Worm (Caenorhabditis elegans) whole organism, L4 larva: ENCODE measurements around the gene aagr-2.

Source experiments
- F10B5.3 ChIP-seq: sonication (generic microtip); optimal IDR thresholded peaks from 2 replicates; lab custom pipeline; 2016; ENCODE audit warnings: mild to moderate bottlenecking, missing genetic modification characterization, missing compliant biosample characterization
- F44E2.7 ChIP-seq: fragments of 200-800 bp; sonication (Bioruptor generic); IDR thresholded peaks from 2 replicates; pipeline ENCODE4 v2.1.2; 2022; ENCODE audit warnings: missing genetic modification characterization, missing compliant biosample characterization
- T20F7.1 ChIP-seq: fragments of 200-800 bp; sonication (Bioruptor generic); optimal IDR thresholded peaks from 2 replicates; lab custom pipeline; 2018; ENCODE audit warnings: mild to moderate bottlenecking, missing genetic modification characterization, missing compliant biosample characterization
- Y105C5A.15 ChIP-seq: fragments of 200-800 bp; sonication (Bioruptor generic); IDR thresholded peaks from 2 replicates; pipeline ENCODE4 v1.3.6; 2022; ENCODE audit warnings: missing genetic modification characterization, missing compliant biosample characterization
- Y48G9A.11 ChIP-seq: fragments of 200-800 bp; sonication (Bioruptor generic); IDR thresholded peaks from 2 replicates; pipeline ENCODE4 v1.3.6; 2022; ENCODE audit warnings: missing genetic modification reagents, missing genetic modification characterization, missing compliant biosample characterization
- aha-1 ChIP-seq: fragments of 150-350 bp; peaks from one replicate; lab custom pipeline; 2014; ENCODE audit warnings: missing biosample characterization, missing genetic modification characterization
- attf-4 ChIP-seq: sonication (generic microtip); optimal IDR thresholded peaks from 3 replicates; lab custom pipeline; 2017; ENCODE audit warnings: missing biosample characterization, missing genetic modification characterization
- ceh-28 ChIP-seq: fragments of 150-350 bp; optimal IDR thresholded peaks from 2 replicates; lab custom pipeline; 2014; ENCODE audit warnings: missing biosample characterization, missing genetic modification reagents, missing genetic modification characterization
- ctbp-1 ChIP-seq: fragments of 200-800 bp; sonication (Bioruptor generic); IDR thresholded peaks from 2 replicates; pipeline ENCODE4 v1.3.6; 2022; ENCODE audit warnings: missing genetic modification reagents, missing genetic modification characterization, missing compliant biosample characterization
- daf-16 ChIP-seq, 3 experiments: sonication (generic microtip); optimal IDR thresholded peaks; 2 replicates each; lab custom pipeline; 2016 to 2017; ENCODE audit warnings: missing genetic modification characterization in 3 of 3, missing genetic modification reagents in 3 of 3, mild to moderate bottlenecking in 2 of 3, missing compliant biosample characterization in 2 of 3, missing biosample characterization in 1 of 3, moderate library complexity in 1 of 3
- dmd-6 ChIP-seq: fragments of 200-800 bp; sonication (Bioruptor generic); IDR thresholded peaks from 2 replicates; pipeline ENCODE4 v1.3.6; 2022; ENCODE audit warnings: missing genetic modification reagents, missing genetic modification characterization, missing compliant biosample characterization
- dve-1 ChIP-seq: sonication (generic microtip); optimal IDR thresholded peaks from 2 replicates; lab custom pipeline; 2017; ENCODE audit warnings: antibody characterized with exemption, mild to moderate bottlenecking, missing genetic modification characterization, missing compliant biosample characterization; ENCODE audit not compliant: insufficient read depth
- fkh-10 ChIP-seq: fragments of 150-350 bp; optimal IDR thresholded peaks from 2 replicates; lab custom pipeline; 2014; ENCODE audit warnings: missing biosample characterization, missing genetic modification reagents, missing genetic modification characterization
- hlh-11 ChIP-seq: fragments of 200-800 bp; sonication (Bioruptor generic); optimal IDR thresholded peaks from 2 replicates; lab custom pipeline; 2018; ENCODE audit warnings: mild to moderate bottlenecking, missing genetic modification characterization, missing compliant biosample characterization
- hlh-30 ChIP-seq: sonication (generic microtip); optimal IDR thresholded peaks from 2 replicates; lab custom pipeline; 2017; ENCODE audit warnings: antibody characterized with exemption, mild to moderate bottlenecking, missing genetic modification characterization, missing compliant biosample characterization; ENCODE audit not compliant: insufficient read depth
- lin-1 ChIP-seq: fragments of 200-800 bp; sonication (Bioruptor generic); IDR thresholded peaks from 2 replicates; pipeline ENCODE4 v1.3.6; 2022; ENCODE audit warnings: missing genetic modification reagents, missing genetic modification characterization, missing compliant biosample characterization
- lin-29 ChIP-seq: fragments of 200-800 bp; sonication (Bioruptor generic); IDR thresholded peaks from 2 replicates; pipeline ENCODE4 v1.3.6; 2022; ENCODE audit warnings: missing genetic modification reagents, missing genetic modification characterization, missing compliant biosample characterization
- lin-39 ChIP-seq: fragments of 150-350 bp; optimal IDR thresholded peaks from 2 replicates; lab custom pipeline; 2014; ENCODE audit warnings: missing biosample characterization, missing genetic modification reagents, missing genetic modification characterization
- lsy-2 ChIP-seq, 2 experiments: fragments of 150-350 bp in 1 of 2; sonication (generic microtip) in 1 of 2; optimal IDR thresholded peaks; 2 replicates each; lab custom pipeline; 2014 to 2017; ENCODE audit warnings: missing biosample characterization in 2 of 2, missing genetic modification characterization in 2 of 2
- madf-5 ChIP-seq, 2 experiments: fragments of 200-800 bp; sonication (Bioruptor generic); IDR thresholded peaks; 2 replicates each; pipeline ENCODE4 v1.3.6; 2022; ENCODE audit warnings: missing compliant biosample characterization in 2 of 2, missing genetic modification characterization in 2 of 2
- mdl-1 ChIP-seq, 2 experiments: fragments of 150-350 bp in 1 of 2; sonication (generic microtip) in 1 of 2; optimal IDR thresholded peaks; 2 replicates each; lab custom pipeline; 2014 to 2017; ENCODE audit warnings: missing biosample characterization in 2 of 2, missing genetic modification characterization in 2 of 2
- mdt-29 ChIP-seq: fragments of 200-800 bp; sonication (Bioruptor generic); IDR thresholded peaks from 2 replicates; pipeline ENCODE4 v1.3.6; 2022; ENCODE audit warnings: missing genetic modification reagents, missing genetic modification characterization, missing compliant biosample characterization
- mep-1 ChIP-seq: fragments of 150-350 bp; sonication (generic microtip); optimal IDR thresholded peaks from 3 replicates; lab custom pipeline; 2014; ENCODE audit warnings: missing biosample characterization, missing genetic modification characterization
- mes-2 ChIP-seq: sonication (generic microtip); optimal IDR thresholded peaks from 2 replicates; lab custom pipeline; 2016; ENCODE audit warnings: missing genotype, mild to moderate bottlenecking, missing genetic modification characterization, missing compliant biosample characterization; ENCODE audit not compliant: poor library complexity, severe bottlenecking
- mxl-2 ChIP-seq: fragments of 200-800 bp; sonication (Bioruptor generic); conservative IDR thresholded peaks from 2 replicates; pipeline ENCODE4 v1.3.6; 2022; ENCODE audit warnings: missing genetic modification reagents, missing genetic modification characterization, missing compliant biosample characterization
- mxl-3 ChIP-seq: fragments of 200-800 bp; sonication (Bioruptor generic); optimal IDR thresholded peaks from 2 replicates; lab custom pipeline; 2018; ENCODE audit warnings: mild to moderate bottlenecking, missing genetic modification characterization, missing compliant biosample characterization
- nhr-102 ChIP-seq: sonication (generic microtip); optimal IDR thresholded peaks from 2 replicates; lab custom pipeline; 2016; ENCODE audit warnings: mild to moderate bottlenecking, missing genetic modification characterization, moderate library complexity, missing compliant biosample characterization
- nhr-28 ChIP-seq: fragments of 150-350 bp; optimal IDR thresholded peaks from 2 replicates; lab custom pipeline; 2014; ENCODE audit warnings: missing biosample characterization, missing genetic modification characterization
- nhr-41 ChIP-seq: fragments of 200-800 bp; sonication (Bioruptor generic); IDR thresholded peaks from 2 replicates; pipeline ENCODE4 v1.3.6; 2022; ENCODE audit warnings: missing genetic modification reagents, missing genetic modification characterization, missing compliant biosample characterization
- nhr-48 ChIP-seq: sonication (generic microtip); optimal IDR thresholded peaks from 2 replicates; lab custom pipeline; 2016; ENCODE audit warnings: mild to moderate bottlenecking, missing genetic modification characterization, missing compliant biosample characterization
- nhr-77 ChIP-seq: fragments of 150-350 bp; optimal IDR thresholded peaks from 2 replicates; lab custom pipeline; 2014; ENCODE audit warnings: missing biosample characterization, missing genetic modification characterization
- php-3 ChIP-seq: fragments of 200-800 bp; sonication (Bioruptor generic); IDR thresholded peaks from 2 replicates; pipeline ENCODE4 v1.3.6; 2022; ENCODE audit warnings: missing genetic modification reagents, missing genetic modification characterization, missing compliant biosample characterization
- pqm-1 ChIP-seq: sonication (generic microtip); optimal IDR thresholded peaks from 2 replicates; lab custom pipeline; 2017; ENCODE audit warnings: missing biosample characterization, missing genetic modification characterization
- saeg-2 ChIP-seq: fragments of 200-800 bp; sonication (Bioruptor generic); IDR thresholded peaks from 2 replicates; pipeline ENCODE4 v1.3.6; 2022; ENCODE audit warnings: missing genetic modification reagents, missing genetic modification characterization, missing compliant biosample characterization
- sdz-12 ChIP-seq: fragments of 200-800 bp; sonication (Bioruptor generic); optimal IDR thresholded peaks from 2 replicates; lab custom pipeline; 2018; ENCODE audit warnings: mild to moderate bottlenecking, missing genetic modification characterization, missing compliant biosample characterization
- skn-1 ChIP-seq: fragments of 150-350 bp; optimal IDR thresholded peaks from 2 replicates; lab custom pipeline; 2014; ENCODE audit warnings: missing biosample characterization, missing genetic modification characterization
- snpc-1.2 ChIP-seq: fragments of 200-800 bp; sonication (Bioruptor generic); IDR thresholded peaks from 2 replicates; pipeline ENCODE4 v1.3.6; 2022; ENCODE audit warnings: missing genetic modification reagents, missing genetic modification characterization, missing compliant biosample characterization
- tag-97 ChIP-seq: fragments of 200-800 bp; sonication (Bioruptor generic); IDR thresholded peaks from 2 replicates; pipeline ENCODE4 v1.3.6; 2022; ENCODE audit warnings: missing genetic modification characterization, missing compliant biosample characterization
- tra-1 ChIP-seq: fragments of 200-800 bp; sonication (Bioruptor generic); IDR thresholded peaks from 2 replicates; pipeline ENCODE4 v1.3.6; 2022; ENCODE audit warnings: missing genetic modification reagents, missing genetic modification characterization, missing compliant biosample characterization
- unc-62 ChIP-seq, 3 experiments: fragments of 150-350 bp in 1 of 3; sonication (generic microtip); optimal IDR thresholded peaks in 2 of 3; peaks in 1 of 3; 1 replicate in 1 of 3; 2 replicates in 2 of 3; lab custom pipeline; 2014 to 2017; ENCODE audit warnings: missing biosample characterization in 3 of 3, missing genetic modification characterization in 3 of 3, missing genetic modification reagents in 3 of 3, missing genotype in 1 of 3
- zag-1 ChIP-seq: fragments of 150-350 bp; optimal IDR thresholded peaks from 2 replicates; lab custom pipeline; 2014; ENCODE audit warnings: missing biosample characterization, missing genetic modification characterization
- zfp-3 ChIP-seq: fragments of 200-800 bp; sonication (Bioruptor generic); conservative IDR thresholded peaks from 2 replicates; pipeline ENCODE4 v1.3.6; 2022; ENCODE audit warnings: missing genetic modification reagents, missing genetic modification characterization, missing compliant biosample characterization
- ztf-11 ChIP-seq: fragments of 150-350 bp; optimal IDR thresholded peaks from 2 replicates; lab custom pipeline; 2014; ENCODE audit warnings: missing biosample characterization, missing genetic modification characterization
- ztf-7 ChIP-seq: fragments of 150-350 bp; optimal IDR thresholded peaks from 2 replicates; lab custom pipeline; 2014; ENCODE audit warnings: missing biosample characterization, missing genetic modification characterization

aagr-2 gene

ce11 chrII:4925198-4925764 is at the start of gene aagr-2:
aagr-2 (minus strand) TSS chrII:4925248.
- peak; percentile 81 for TF ChIP-seq tra-1 (GFP tag; lab: Robert Waterston, UW)
- TF ChIP-seq nhr-41 (GFP tag; lab: Robert Waterston, UW), result peak; percentile 77; the same call in 1 of the 2 replicates
- TF ChIP-seq mxl-3 (GFP tag; lab: Kevin White, UChicago), result peak; percentile 75
- peak in 1 of 2 experiments; percentile 25 for TF ChIP-seq lsy-2 (tag; optimal IDR thresholded peaks at IDR 0.05; lab: Kevin White, UChicago)
- peak; percentile 51 for TF ChIP-seq nhr-77
- TF ChIP-seq zfp-3, result 0 out of 2 replicates have a peak, but pooled peaks have one; percentile 37
- peak; percentile 99 for TF ChIP-seq nhr-28
- peak; percentile 60; the same call in 1 of the 2 replicates for TF ChIP-seq saeg-2 (GFP tag; lab: Robert Waterston, UW)
- TF ChIP-seq php-3 (GFP tag; lab: Robert Waterston, UW), result peak; percentile 60
- TF ChIP-seq dve-1 (tag; lab: Kevin White, UChicago), result peak; percentile 85
- peak; percentile 46 for TF ChIP-seq nhr-102 (tag; lab: Kevin White, UChicago)
- TF ChIP-seq mdl-1 (tag; optimal IDR thresholded peaks at IDR 0.05; lab: Kevin White, UChicago), result peak; percentile 0 to 86
- TF ChIP-seq daf-16 (GFP tag; optimal IDR thresholded peaks at IDR 0.05; lab: Kevin White, UChicago), result peak in 1 of 2 experiments; percentile 2
- TF ChIP-seq daf-16 (tag; optimal IDR thresholded peaks at IDR 0.05; lab: Kevin White, UChicago), result peak; percentile 94
- TF ChIP-seq lin-1 (GFP tag; lab: Robert Waterston, UW), result peak; percentile 54
- no peak for TF ChIP-seq snpc-1.2 (GFP tag; lab: Robert Waterston, UW)
- TF ChIP-seq mxl-2 (GFP tag; lab: Robert Waterston, UW), result 0 out of 2 replicates have a peak, but pooled peaks have one; percentile 27
- TF ChIP-seq hlh-11 (tag; lab: Kevin White, UChicago), result peak; percentile 92
- no peak for TF ChIP-seq ztf-11
- peak in 1 of 2 experiments; percentile 29 for TF ChIP-seq unc-62 (GFP tag; optimal IDR thresholded peaks at IDR 0.05 in 1 of 2; lab: Kevin White, UChicago)
- no peak for TF ChIP-seq unc-62 (tag; optimal IDR thresholded peaks at IDR 0.05; lab: Kevin White, UChicago)
- peak; percentile 33 for TF ChIP-seq T20F7.1
- TF ChIP-seq mes-2 (tag; lab: Kevin White, UChicago), result peak; percentile 37
- TF ChIP-seq nhr-48 (tag; lab: Kevin White, UChicago), result peak; percentile 85
- TF ChIP-seq mep-1, result peak; percentile 62
- TF ChIP-seq F10B5.3 (tag; lab: Kevin White, UChicago), result no peak
- no peak for TF ChIP-seq F44E2.7
- peak; percentile 99 for TF ChIP-seq dmd-6 (GFP tag; lab: Robert Waterston, UW)
- TF ChIP-seq attf-4 (tag; lab: Kevin White, UChicago), result no peak
- TF ChIP-seq sdz-12 (GFP tag; lab: Kevin White, UChicago), result no peak
- TF ChIP-seq mdt-29 (GFP tag; lab: Robert Waterston, UW), result peak; percentile 82
- peak; percentile 97 for TF ChIP-seq pqm-1 (tag; lab: Kevin White, UChicago)
- TF ChIP-seq hlh-30, result peak; percentile 62

DNA sequence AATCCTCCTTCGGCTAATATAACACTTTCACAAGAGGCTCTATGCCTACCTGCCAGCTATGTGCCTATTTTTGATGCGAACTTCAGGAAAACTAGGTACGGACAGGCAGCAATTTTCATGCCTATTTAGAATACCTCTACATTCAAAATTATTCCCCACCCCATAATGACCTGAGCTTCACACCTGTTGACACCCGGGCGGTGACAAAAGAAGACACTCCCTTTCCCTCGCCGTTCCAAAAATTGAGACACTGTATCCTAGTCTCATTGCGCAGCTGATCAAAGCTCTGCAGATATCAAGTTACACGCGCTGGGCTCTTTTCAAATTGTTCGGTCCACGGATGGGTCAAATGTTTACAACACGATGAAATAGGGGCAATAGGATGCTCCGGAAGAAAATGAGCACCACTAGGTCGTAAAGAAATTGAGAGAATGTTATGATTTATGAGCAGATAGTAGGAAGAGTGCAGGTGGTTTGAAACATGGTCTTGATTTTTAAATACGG is 49.5 kb upstream of the aagr-2 start:
- TF ChIP-seq fkh-10 (GFP tag; lab: Kevin White, UChicago) (no peak), aha-1 (tag; lab: Kevin White, UChicago) (peak; percentile 86), skn-1 (tag; lab: Kevin White, UChicago) (no peak)
- TF ChIP-seq, all 104 proteins: peak for 1

DNA sequence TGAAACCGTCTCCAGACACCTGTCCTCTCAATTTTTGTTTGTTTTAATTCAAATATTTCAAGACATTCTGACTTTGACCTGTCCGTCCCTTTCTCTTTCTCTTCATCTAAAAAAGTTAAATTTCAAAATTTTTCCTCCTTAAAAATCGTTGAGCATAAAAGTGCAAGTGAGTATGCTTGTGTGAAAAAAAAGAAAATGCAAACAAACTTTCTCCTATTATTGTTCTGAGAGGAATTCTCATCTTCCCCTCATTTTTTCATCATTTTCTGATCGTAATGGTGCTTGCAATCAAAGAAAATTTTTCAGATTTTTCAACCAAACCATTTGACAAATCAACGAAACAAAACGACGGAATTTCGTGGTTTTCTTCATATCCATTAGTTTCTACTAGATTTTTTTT is 43.8 kb upstream of the aagr-2 start, which contains the start of gene shc-2:
Gene shc-2 (plus strand): TSS at position 301 of the 400 bp plus-strand sequence.
- TF ChIP-seq dve-1 (tag; lab: Kevin White, UChicago), result no peak
- no peak for TF ChIP-seq ceh-28 (tag; lab: Kevin White, UChicago)
- no peak for TF ChIP-seq ztf-7 (tag; lab: Kevin White, UChicago)
- TF ChIP-seq lin-29 (GFP tag; lab: Robert Waterston, UW), result no peak
- TF ChIP-seq tag-97 (GFP tag; lab: Robert Waterston, UW), result no peak
- no peak for TF ChIP-seq ztf-11
- no peak for TF ChIP-seq pqm-1 (tag; lab: Kevin White, UChicago)
- no peak for TF ChIP-seq zag-1 (tag; lab: Kevin White, UChicago)
- TF ChIP-seq Y105C5A.15 (GFP tag; lab: Robert Waterston, UW), result no peak
- no peak for TF ChIP-seq madf-5 (GFP tag; IDR thresholded peaks at IDR 0.05; lab: Robert Waterston, UW)
- TF ChIP-seq ctbp-1 (GFP tag; lab: Robert Waterston, UW), result no peak
- no peak for TF ChIP-seq lin-39 (tag; lab: Kevin White, UChicago)
- TF ChIP-seq Y48G9A.11 (GFP tag; lab: Robert Waterston, UW), result no peak
